Fruit fly (Drosophila melanogaster) whole organism, embryonic: Measurements from ENCODE around the gene CG13074.

ENCODE experiments used
- ATbp ChIP-seq: fragments of 200-800 bp; sonication (Bioruptor generic); optimal IDR thresholded peaks from 2 replicates; lab custom pipeline; 2017; ENCODE audit warnings: missing biosample characterization, mild to moderate bottlenecking, missing genetic modification characterization, missing genetic modification reagents
- Adf1 ChIP-seq: fragments of 200-800 bp; sonication (Bioruptor generic); IDR thresholded peaks from 2 replicates; pipeline ENCODE4 v1.3.6; 2022; ENCODE audit warnings: missing biosample characterization, missing genetic modification characterization
- Awh ChIP-seq: fragments of 200-800 bp; sonication (Bioruptor generic); IDR thresholded peaks from 2 replicates; pipeline ENCODE4, ENCODE4 v1.3.6; 2022; ENCODE audit warnings: missing biosample characterization, missing genetic modification characterization
- B-H2 ChIP-seq: fragments of 200-800 bp; sonication (Bioruptor generic); optimal IDR thresholded peaks from 2 replicates; lab custom pipeline; 2018; ENCODE audit warnings: missing biosample characterization, mild to moderate bottlenecking, missing genetic modification characterization
- CG11560 ChIP-seq: fragments of 200-800 bp; sonication (Bioruptor generic); IDR thresholded peaks from 3 replicates; pipeline ENCODE4 v1.3.6; 2022; ENCODE audit warnings: missing biosample characterization, missing genetic modification characterization
- CG13123 ChIP-seq: fragments of 200-800 bp; sonication (Bioruptor generic); optimal IDR thresholded peaks from 2 replicates; lab custom pipeline; 2016; ENCODE audit warnings: missing biosample characterization, missing genetic modification characterization
- CG13424 ChIP-seq: fragments of 200-800 bp; sonication (Bioruptor generic); optimal IDR thresholded peaks from 2 replicates; lab custom pipeline; 2019; ENCODE audit warnings: missing biosample characterization, mild to moderate bottlenecking, missing genetic modification characterization, moderate library complexity
- CG13775 ChIP-seq: fragments of 200-800 bp; sonication (Bioruptor generic); optimal IDR thresholded peaks from 3 replicates; lab custom pipeline; 2017; ENCODE audit warnings: missing biosample characterization, mild to moderate bottlenecking, missing genetic modification characterization
- CG14014 ChIP-seq: fragments of 200-800 bp; sonication (Bioruptor generic); IDR thresholded peaks from 2 replicates; pipeline ENCODE4 v1.3.6; 2022; ENCODE audit warnings: missing biosample characterization, missing genetic modification characterization
- CG14050 ChIP-seq: fragments of 200-800 bp; sonication (Bioruptor generic); IDR thresholded peaks from 3 replicates; pipeline ENCODE4 v1.3.6; 2022; ENCODE audit warnings: missing biosample characterization, missing genetic modification characterization
- CG14860 ChIP-seq: fragments of 200-800 bp; sonication (Bioruptor generic); IDR thresholded peaks from 3 replicates; pipeline ENCODE4 v1.3.6; 2022; ENCODE audit warnings: missing biosample characterization, missing genetic modification characterization; ENCODE audit not compliant: partially characterized antibody
- CG1602 ChIP-seq: fragments of 200-800 bp; sonication (Bioruptor generic); optimal IDR thresholded peaks from 3 replicates; lab custom pipeline; 2016; ENCODE audit warnings: missing biosample characterization, missing genetic modification characterization
- CG18599 ChIP-seq: fragments of 200-800 bp; sonication (Bioruptor generic); optimal IDR thresholded peaks from 3 replicates; lab custom pipeline; 2017; ENCODE audit warnings: missing biosample characterization, missing genetic modification characterization, mild to moderate bottlenecking, moderate library complexity, missing genetic modification reagents
- CG18619 ChIP-seq: fragments of 200-800 bp; sonication (Bioruptor generic); optimal IDR thresholded peaks from 3 replicates; lab custom pipeline; 2017; ENCODE audit warnings: missing biosample characterization, mild to moderate bottlenecking, missing genetic modification characterization
- CG2120 ChIP-seq: fragments of 200-800 bp; sonication (Bioruptor generic); optimal IDR thresholded peaks from 3 replicates; lab custom pipeline; 2016; ENCODE audit warnings: missing biosample characterization, missing genetic modification characterization
- CG2875 ChIP-seq: fragments of 200-800 bp; sonication (Bioruptor generic); optimal IDR thresholded peaks from 2 replicates; lab custom pipeline; 2017; ENCODE audit warnings: missing biosample characterization, mild to moderate bottlenecking, missing genetic modification characterization, missing genetic modification reagents
- CG30403 ChIP-seq: fragments of 200-800 bp; sonication (Bioruptor generic); optimal IDR thresholded peaks from 3 replicates; lab custom pipeline; 2016; ENCODE audit warnings: missing biosample characterization, missing genetic modification characterization
- CG33213 ChIP-seq: fragments of 200-800 bp; sonication (Bioruptor generic); optimal IDR thresholded peaks from 3 replicates; lab custom pipeline; 2016; ENCODE audit warnings: missing biosample characterization, missing genetic modification characterization
- CG3726 ChIP-seq: fragments of 200-800 bp; sonication (Bioruptor generic); IDR thresholded peaks from 3 replicates; pipeline ENCODE4, ENCODE4 v1.3.6; 2022; ENCODE audit warnings: missing biosample characterization, missing genetic modification characterization
- CG9609 ChIP-seq: fragments of 200-800 bp; sonication (Bioruptor generic); optimal IDR thresholded peaks from 3 replicates; lab custom pipeline; 2016; ENCODE audit warnings: missing biosample characterization, missing genetic modification characterization
- Dip3 ChIP-seq: fragments of 200-800 bp; sonication (Bioruptor generic); optimal IDR thresholded peaks from 3 replicates; lab custom pipeline; 2016; ENCODE audit warnings: missing biosample characterization, missing genetic modification characterization
- Eip74EF ChIP-seq, 2 experiments: fragments of 200-800 bp in 1 of 2; fragments of >200 bp in 1 of 2; sonication (Bioruptor generic) in 1 of 2; optimal IDR thresholded peaks; 2 replicates each; lab custom pipeline; 2017 to 2019; ENCODE audit warnings: missing biosample characterization in 2 of 2, missing genetic modification characterization in 2 of 2, mild to moderate bottlenecking in 1 of 2, moderate library complexity in 1 of 2
- Ets97D ChIP-seq: fragments of 200-800 bp; sonication (Bioruptor generic); optimal IDR thresholded peaks from 3 replicates; lab custom pipeline; 2016; ENCODE audit warnings: missing biosample characterization, missing genetic modification characterization
- Max ChIP-seq: fragments of 200-800 bp; sonication (Bioruptor generic); optimal IDR thresholded peaks from 2 replicates; lab custom pipeline; 2016; ENCODE audit warnings: missing biosample characterization, mild to moderate bottlenecking, missing genetic modification characterization
- NFAT ChIP-seq: fragments of 200-800 bp; sonication (Bioruptor generic); IDR thresholded peaks from 2 replicates; pipeline ENCODE4 v1.3.6; 2022; ENCODE audit warnings: missing biosample characterization, missing genetic modification characterization
- Opbp ChIP-seq: fragments of 200-800 bp; sonication (Bioruptor generic); IDR thresholded peaks from 3 replicates; pipeline ENCODE4 v1.3.6; 2022; ENCODE audit warnings: missing biosample characterization, missing genetic modification characterization; ENCODE audit not compliant: partially characterized antibody
- Six4 ChIP-seq: fragments of 200-800 bp; sonication (Bioruptor generic); optimal IDR thresholded peaks from 2 replicates; lab custom pipeline; 2016; ENCODE audit warnings: missing biosample characterization, missing genetic modification characterization
- Sry-δ ChIP-seq: fragments of 200-800 bp; sonication (Bioruptor generic); optimal IDR thresholded peaks from 2 replicates; lab custom pipeline; 2016; ENCODE audit warnings: missing biosample characterization, missing genetic modification characterization
- abd-A ChIP-seq: fragments of 200-800 bp; sonication (Bioruptor generic); optimal IDR thresholded peaks from 3 replicates; lab custom pipeline; 2019; ENCODE audit warnings: missing biosample characterization, mild to moderate bottlenecking, missing genetic modification characterization, moderate library complexity
- bab2 ChIP-seq: fragments of 200-800 bp; sonication (Bioruptor generic); optimal IDR thresholded peaks from 2 replicates; lab custom pipeline; 2016; ENCODE audit warnings: missing biosample characterization, missing genetic modification characterization
- chinmo ChIP-seq: fragments of 200-800 bp; sonication (Bioruptor generic); IDR thresholded peaks from 4 replicates; pipeline ENCODE4 v1.3.6; 2022; ENCODE audit warnings: missing biosample characterization, missing genetic modification characterization; ENCODE audit not compliant: partially characterized antibody
- dmrt99B ChIP-seq: fragments of 200-800 bp; sonication (Bioruptor generic); optimal IDR thresholded peaks from 2 replicates; lab custom pipeline; 2018; ENCODE audit warnings: missing biosample characterization, mild to moderate bottlenecking, missing genetic modification characterization, moderate library complexity
- gsb-n ChIP-seq: fragments of 200-800 bp; sonication (Bioruptor generic); optimal IDR thresholded peaks from 3 replicates; lab custom pipeline; 2018; ENCODE audit warnings: missing biosample characterization, mild to moderate bottlenecking, missing genetic modification characterization
- ham ChIP-seq: fragments of 200-800 bp; sonication (Bioruptor generic); IDR thresholded peaks from 2 replicates; pipeline ENCODE4 v1.3.6; 2022; ENCODE audit warnings: missing biosample characterization, missing genetic modification characterization
- hkb ChIP-seq, 2 experiments: fragments of 200-800 bp in 1 of 2; fragments of >200 bp in 1 of 2; sonication (Bioruptor generic) in 1 of 2; IDR thresholded peaks in 1 of 2; optimal IDR thresholded peaks in 1 of 2; 2 replicates each; pipeline versions ENCODE4 v1.3.6 to Lab custom; 2017 to 2022; ENCODE audit warnings: missing biosample characterization in 1 of 2, missing genetic modification characterization in 1 of 2
- jing ChIP-seq: fragments of 200-800 bp; sonication (Bioruptor generic); optimal IDR thresholded peaks from 2 replicates; lab custom pipeline; 2018; ENCODE audit warnings: missing biosample characterization, mild to moderate bottlenecking, missing genetic modification characterization
- kah ChIP-seq: fragments of 200-800 bp; sonication (Bioruptor generic); optimal IDR thresholded peaks from 2 replicates; lab custom pipeline; 2018; ENCODE audit warnings: missing biosample characterization, mild to moderate bottlenecking, missing genetic modification characterization
- kni ChIP-seq: fragments of 200-800 bp; sonication (Bioruptor generic); optimal IDR thresholded peaks from 3 replicates; lab custom pipeline; 2017; ENCODE audit warnings: mild to moderate bottlenecking, missing biosample characterization, missing genetic modification reagents, missing genetic modification characterization
- nerfin-1 ChIP-seq: fragments of 200-800 bp; sonication (Bioruptor generic); optimal IDR thresholded peaks from 3 replicates; lab custom pipeline; 2019; ENCODE audit warnings: missing biosample characterization, mild to moderate bottlenecking, missing genetic modification characterization, moderate library complexity
- shn ChIP-seq: fragments of 200-800 bp; sonication (Bioruptor generic); optimal IDR thresholded peaks from 3 replicates; lab custom pipeline; 2016; ENCODE audit warnings: missing biosample characterization, missing genetic modification characterization
- slp2 ChIP-seq: fragments of 200-800 bp; sonication (Bioruptor generic); optimal IDR thresholded peaks from 2 replicates; lab custom pipeline; 2016; ENCODE audit warnings: missing biosample characterization, missing genetic modification characterization
- tll ChIP-seq, 2 experiments: fragments of 200-800 bp in 1 of 2; fragments of >200 bp in 1 of 2; sonication (Bioruptor generic) in 1 of 2; optimal IDR thresholded peaks; 2 replicates each; lab custom pipeline; 2017 to 2019; ENCODE audit warnings: missing biosample characterization in 2 of 2, missing genetic modification characterization in 2 of 2, mild to moderate bottlenecking in 1 of 2, moderate library complexity in 1 of 2
- tna ChIP-seq: fragments of 200-800 bp; sonication (Bioruptor generic); IDR thresholded peaks from 2 replicates; pipeline ENCODE4 v1.3.6; 2022; ENCODE audit warnings: missing biosample characterization, missing genetic modification characterization; ENCODE audit not compliant: partially characterized antibody
- trh ChIP-seq: fragments of 200-800 bp; sonication (Bioruptor generic); optimal IDR thresholded peaks from 2 replicates; lab custom pipeline; 2016; ENCODE audit warnings: missing biosample characterization, missing genetic modification characterization
- ttk ChIP-seq: fragments of 200-800 bp; sonication (Bioruptor generic); IDR thresholded peaks from 2 replicates; pipeline ENCODE4 v2.1.2; 2022; ENCODE audit warnings: missing biosample characterization, missing genetic modification characterization
- tup ChIP-seq: fragments of 200-800 bp; sonication (Bioruptor generic); optimal IDR thresholded peaks from 2 replicates; lab custom pipeline; 2016; ENCODE audit warnings: missing biosample characterization, mild to moderate bottlenecking, missing genetic modification characterization, moderate library complexity
- unc-4 ChIP-seq: fragments of 200-800 bp; sonication (Bioruptor generic); IDR thresholded peaks from 2 replicates; pipeline ENCODE4 v1.3.6; 2022; ENCODE audit warnings: missing biosample characterization, missing genetic modification characterization; ENCODE audit not compliant: partially characterized antibody
- vfl ChIP-seq: fragments of 200-800 bp; sonication (Bioruptor generic); optimal IDR thresholded peaks from 2 replicates; lab custom pipeline; 2016; ENCODE audit warnings: missing biosample characterization, missing genetic modification characterization

Gene CG13074

DNA sequence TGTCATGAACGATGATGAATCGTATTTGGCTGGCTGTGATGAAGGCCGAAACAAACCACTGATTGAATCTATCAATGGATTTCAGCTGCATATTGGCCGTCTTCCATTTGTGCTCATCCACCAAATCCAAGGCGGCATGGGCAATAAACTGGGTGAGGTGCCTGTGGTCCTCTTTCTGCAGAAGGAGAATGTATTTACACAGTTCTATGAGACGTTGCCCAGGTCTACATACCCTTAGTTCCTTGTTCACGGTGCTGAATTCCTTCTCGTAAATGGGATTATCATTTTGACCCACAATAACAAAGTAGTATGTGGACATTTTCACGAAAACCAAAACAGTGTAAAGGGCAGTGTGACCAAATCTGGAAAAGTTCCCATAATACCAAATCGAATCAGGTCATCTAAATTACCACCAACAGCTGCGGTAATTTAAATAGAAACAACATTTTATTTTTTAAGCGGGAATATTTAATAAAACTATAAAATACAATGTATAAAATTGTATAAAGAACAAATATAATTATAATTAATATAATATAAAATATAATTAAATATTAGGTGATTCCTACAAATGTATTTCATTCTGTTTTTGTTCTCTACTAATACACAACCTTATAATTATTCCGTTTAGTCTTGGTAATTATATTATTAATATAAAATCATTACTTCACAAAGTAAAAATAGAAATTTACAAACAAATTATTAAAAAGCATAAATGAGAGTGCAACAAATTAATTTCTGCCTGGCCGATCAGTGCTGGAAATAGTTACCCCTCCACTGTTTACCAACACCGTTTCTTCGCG lies 34.2 kb upstream of the CG13074 start, which contains the start of the genes Trs20 and elg1 (continued):
- TF ChIP-seq vfl (GFP tag; lab: Kevin White, UChicago) (no peak), abd-A (tag; lab: Kevin White, UChicago) (no peak), kni (GFP tag; lab: Kevin White, UChicago) (peak; percentile 5), CG1602 (peak; percentile 35), ham (no peak), hkb (optimal IDR thresholded peaks at IDR 0.05; lab: Kevin White, UChicago) (no peak), hkb (GFP tag; IDR thresholded peaks at IDR 0.05; lab: Robert Waterston, UW) (0 out of 2 replicates have a peak, but pooled peaks have one; percentile 25), trh (GFP tag; lab: Kevin White, UChicago) (no peak), CG2875 (no peak), NFAT (peak; percentile 48; the same call in 1 of the 2 replicates), Six4 (GFP tag; lab: Kevin White, UChicago) (no peak), dmrt99B (no peak), CG3726 (no peak), B-H2 (GFP tag; lab: Kevin White, UChicago) (peak; percentile 61), bab2 (no peak), jing (GFP tag; lab: Kevin White, UChicago) (no peak), CG30403 (GFP tag; lab: Kevin White, UChicago) (peak; percentile 45), CG14860 (GFP tag; lab: Robert Waterston, UW) (no peak), tna (no peak), CG13123 (GFP tag; lab: Kevin White, UChicago) (no peak), unc-4 (no peak), Awh (GFP tag; lab: Robert Waterston, UW) (no peak), kah (GFP tag; lab: Kevin White, UChicago) (peak; percentile 8), CG18599 (GFP tag; lab: Kevin White, UChicago) (peak; percentile 46), tll (GFP tag; optimal IDR thresholded peaks at IDR 0.05; lab: Kevin White, UChicago) (no peak), gsb-n (tag; lab: Kevin White, UChicago) (peak; percentile 85), CG14050 (no peak), CG13424 (peak; percentile 73), Dip3 (GFP tag; lab: Kevin White, UChicago) (no peak), Ets97D (GFP tag; lab: Kevin White, UChicago) (peak; percentile 16), CG13775 (peak; percentile 41), CG18619 (GFP tag; lab: Kevin White, UChicago) (peak; percentile 14), ATbp (no peak), Opbp (peak; percentile 42; the same call in 1 of the 3 replicates), ttk (GFP tag; lab: Robert Waterston, UW) (no peak), Max (no peak), Sry-δ (GFP tag; lab: Kevin White, UChicago) (no peak), CG2120 (GFP tag; lab: Kevin White, UChicago) (peak; percentile 42), shn (GFP tag; lab: Kevin White, UChicago) (no peak), Adf1 (GFP tag; lab: Robert Waterston, UW) (no peak), nerfin-1 (tag; lab: Kevin White, UChicago) (peak; percentile 15), CG14014 (GFP tag; lab: Robert Waterston, UW) (no peak; the same call in 1 of the 2 replicates), tup (GFP tag; lab: Kevin White, UChicago) (no peak), Eip74EF (GFP tag; optimal IDR thresholded peaks at IDR 0.05; lab: Kevin White, UChicago) (no peak), chinmo (GFP tag; lab: Robert Waterston, UW) (no peak), CG33213 (no peak), slp2 (GFP tag; lab: Kevin White, UChicago) (no peak), CG11560 (no peak), CG9609 (GFP tag; lab: Kevin White, UChicago) (no peak)
